Worm (Caenorhabditis elegans) whole organism, L2 larva: Measurements from ENCODE around the gene cgef-1.

ENCODE experiments used
- dmd-4 ChIP-seq: sonication (generic microtip); optimal IDR thresholded peaks from 2 replicates; lab custom pipeline; 2017; ENCODE audit warnings: missing biosample characterization, missing genetic modification characterization
- unc-62 ChIP-seq: fragments of 150-350 bp; optimal IDR thresholded peaks from 2 replicates; lab custom pipeline; 2014; ENCODE audit warnings: missing biosample characterization, missing genetic modification reagents, missing genetic modification characterization

- TF ChIP-seq unc-62 (GFP tag; lab: Kevin White, UChicago) (no peak), dmd-4 (tag; lab: Kevin White, UChicago) (no peak)
Observed at ce11 chrX:2763476-2764268, 8.2 kb upstream of the cgef-1 start, which contains the start of gene unc-2.
